Fruit fly (Drosophila melanogaster): ENCODE measurements around the gene CG42724.

Gene CG42724

dm6 chr3R:6368100-6368499 lies at the start of gene CG42724:
CG42724 (minus strand) TSS chr3R:6368288.
- TF ChIP-seq psq (optimal IDR thresholded peaks at IDR 0.05) (peak; percentile 18), Sin3A (optimal IDR thresholded peaks at IDR 0.05) (no peak)

dm6 chr3R:6416242-6416641 lies 48.2 kb upstream of the CG42724 start:
- TF ChIP-seq insv (optimal IDR thresholded peaks at IDR 0.05) (no peak), ttk (optimal IDR thresholded peaks at IDR 0.05) (no peak), Myc (optimal IDR thresholded peaks at IDR 0.05) (no peak), h (optimal IDR thresholded peaks at IDR 0.05) (no peak), Sin3A (optimal IDR thresholded peaks at IDR 0.05) (no peak), psq (optimal IDR thresholded peaks at IDR 0.05) (no peak)

dm6 chr3R:6414439-6415344 lies 46.6 kb upstream of the CG42724 start:
- no peak for TF ChIP-seq ttk (optimal IDR thresholded peaks at IDR 0.05)
- TF ChIP-seq psq (optimal IDR thresholded peaks at IDR 0.05) = no peak
- TF ChIP-seq Sin3A (optimal IDR thresholded peaks at IDR 0.05) = no peak
- no peak for TF ChIP-seq Myc (optimal IDR thresholded peaks at IDR 0.05)
- no peak for TF ChIP-seq insv (optimal IDR thresholded peaks at IDR 0.05)
- no peak for TF ChIP-seq h (optimal IDR thresholded peaks at IDR 0.05)

- no peak for TF ChIP-seq h (optimal IDR thresholded peaks at IDR 0.05)
- no peak for TF ChIP-seq insv (optimal IDR thresholded peaks at IDR 0.05)
- TF ChIP-seq ttk (optimal IDR thresholded peaks at IDR 0.05) = no peak
- TF ChIP-seq psq (optimal IDR thresholded peaks at IDR 0.05) = no peak
- TF ChIP-seq Sin3A (optimal IDR thresholded peaks at IDR 0.05) = no peak
- no peak for TF ChIP-seq Myc (optimal IDR thresholded peaks at IDR 0.05)
Measured at dm6 chr3R:6413771-6414438, 45.8 kb upstream of the CG42724 start.

- TF ChIP-seq insv (optimal IDR thresholded peaks at IDR 0.05) (no peak), Sin3A (optimal IDR thresholded peaks at IDR 0.05) (no peak), psq (optimal IDR thresholded peaks at IDR 0.05) (no peak), ttk (optimal IDR thresholded peaks at IDR 0.05) (no peak), h (optimal IDR thresholded peaks at IDR 0.05) (no peak), Myc (optimal IDR thresholded peaks at IDR 0.05) (no peak)
Measured at dm6 chr3R:6411454-6412204, 43.5 kb upstream of the CG42724 start.

dm6 chr3R:6410412-6411225 lies 42.5 kb upstream of the CG42724 start:
- no peak for TF ChIP-seq insv (optimal IDR thresholded peaks at IDR 0.05)
- no peak for TF ChIP-seq Myc (optimal IDR thresholded peaks at IDR 0.05)
- TF ChIP-seq Sin3A (optimal IDR thresholded peaks at IDR 0.05) = no peak
- TF ChIP-seq h (optimal IDR thresholded peaks at IDR 0.05) = no peak
- no peak for TF ChIP-seq ttk (optimal IDR thresholded peaks at IDR 0.05)
- no peak for TF ChIP-seq psq (optimal IDR thresholded peaks at IDR 0.05)

dm6 chr3R:6409153-6409571 lies 41.1 kb upstream of the CG42724 start:
- TF ChIP-seq Sin3A (optimal IDR thresholded peaks at IDR 0.05) (no peak), Myc (optimal IDR thresholded peaks at IDR 0.05) (no peak), insv (optimal IDR thresholded peaks at IDR 0.05) (no peak), h (optimal IDR thresholded peaks at IDR 0.05) (no peak), psq (optimal IDR thresholded peaks at IDR 0.05) (no peak), ttk (optimal IDR thresholded peaks at IDR 0.05) (no peak)

- TF ChIP-seq Sin3A (optimal IDR thresholded peaks at IDR 0.05) (no peak), h (optimal IDR thresholded peaks at IDR 0.05) (no peak)
Measured at dm6 chr3R:6408467-6408866, 40.4 kb upstream of the CG42724 start.

dm6 chr3R:6407544-6407943 lies 39.5 kb upstream of the CG42724 start:
- TF ChIP-seq Myc (optimal IDR thresholded peaks at IDR 0.05) = no peak

- no peak for TF ChIP-seq Myc (optimal IDR thresholded peaks at IDR 0.05)
- TF ChIP-seq insv (optimal IDR thresholded peaks at IDR 0.05) = no peak
- no peak for TF ChIP-seq Sin3A (optimal IDR thresholded peaks at IDR 0.05)
- peak; percentile 92 for TF ChIP-seq psq (optimal IDR thresholded peaks at IDR 0.05)
- TF ChIP-seq h (optimal IDR thresholded peaks at IDR 0.05) = no peak
- no peak for TF ChIP-seq ttk (optimal IDR thresholded peaks at IDR 0.05)
Measured at dm6 chr3R:6406566-6407098, 38.5 kb upstream of the CG42724 start, which contains the start of gene gpp. gpp (plus strand) TSS chr3R:6406855.

Data from Kc167 (cell line).